Worm (Caenorhabditis elegans) whole organism, L1 larva: ENCODE data around the gene fbxa-67.

ENCODE experiments used
- aly-2 ChIP-seq: fragments of 150-350 bp; optimal IDR thresholded peaks from 2 replicates; lab custom pipeline; 2014; ENCODE audit warnings: missing biosample characterization, missing genetic modification characterization
- ces-1 ChIP-seq: fragments of 150-350 bp; optimal IDR thresholded peaks from 2 replicates; lab custom pipeline; 2014; ENCODE audit warnings: missing biosample characterization, missing genetic modification reagents, missing genetic modification characterization
- efl-1 ChIP-seq, 4 experiments: fragments of 150-350 bp; optimal IDR thresholded peaks in 3 of 4; peaks in 1 of 4; 1 replicate in 1 of 4; 2 replicates in 3 of 4; lab custom pipeline; 2014; ENCODE audit warnings: missing biosample characterization in 2 of 4, missing genetic modification characterization in 2 of 4, missing genetic modification reagents in 2 of 4
- egl-27 ChIP-seq, 2 experiments: fragments of 150-350 bp in 1 of 2; sonication (generic microtip); optimal IDR thresholded peaks; 3 replicates each; lab custom pipeline; 2017 to 2018; ENCODE audit warnings: missing biosample characterization in 2 of 2, missing genetic modification characterization in 2 of 2, missing genetic modification reagents in 2 of 2
- elt-3 ChIP-seq, 6 experiments: fragments of 150-350 bp in 1 of 6; sonication (generic microtip); optimal IDR thresholded peaks; 2 replicates each; lab custom pipeline; 2017 to 2018; ENCODE audit warnings: missing biosample characterization in 6 of 6, missing genetic modification characterization in 6 of 6, inconsistent platforms in 1 of 6
- lin-15B ChIP-seq: fragments of 150-350 bp; sonication (generic microtip); optimal IDR thresholded peaks from 3 replicates; lab custom pipeline; 2014; ENCODE audit warnings: missing biosample characterization, missing genetic modification characterization
- lir-3 ChIP-seq: sonication (generic microtip); optimal IDR thresholded peaks from 2 replicates; lab custom pipeline; 2016; ENCODE audit warnings: mild to moderate bottlenecking, missing genetic modification characterization, moderate library complexity, missing compliant biosample characterization; ENCODE audit not compliant: poor library complexity
- mep-1 ChIP-seq: fragments of 150-350 bp; optimal IDR thresholded peaks from 2 replicates; lab custom pipeline; 2014; ENCODE audit warnings: missing biosample characterization, missing genetic modification characterization
- nhr-237 ChIP-seq: fragments of 150-350 bp; optimal IDR thresholded peaks from 2 replicates; lab custom pipeline; 2014; ENCODE audit warnings: missing biosample characterization, missing genetic modification characterization
- snpc-4 ChIP-seq: fragments of 150-350 bp; optimal IDR thresholded peaks from 2 replicates; lab custom pipeline; 2014; ENCODE audit warnings: missing biosample characterization, missing genetic modification characterization
- swsn-7 ChIP-seq: sonication (generic microtip); optimal IDR thresholded peaks from 2 replicates; lab custom pipeline; 2016; ENCODE audit warnings: missing genetic modification characterization, missing compliant biosample characterization
- unc-130 ChIP-seq: fragments of 150-350 bp; optimal IDR thresholded peaks from 2 replicates; lab custom pipeline; 2017; ENCODE audit warnings: missing biosample characterization, missing genetic modification characterization, inconsistent platforms
- unc-62 ChIP-seq: fragments of 150-350 bp; optimal IDR thresholded peaks from 2 replicates; lab custom pipeline; 2014; ENCODE audit warnings: missing biosample characterization, missing genetic modification reagents, missing genetic modification characterization

DNA sequence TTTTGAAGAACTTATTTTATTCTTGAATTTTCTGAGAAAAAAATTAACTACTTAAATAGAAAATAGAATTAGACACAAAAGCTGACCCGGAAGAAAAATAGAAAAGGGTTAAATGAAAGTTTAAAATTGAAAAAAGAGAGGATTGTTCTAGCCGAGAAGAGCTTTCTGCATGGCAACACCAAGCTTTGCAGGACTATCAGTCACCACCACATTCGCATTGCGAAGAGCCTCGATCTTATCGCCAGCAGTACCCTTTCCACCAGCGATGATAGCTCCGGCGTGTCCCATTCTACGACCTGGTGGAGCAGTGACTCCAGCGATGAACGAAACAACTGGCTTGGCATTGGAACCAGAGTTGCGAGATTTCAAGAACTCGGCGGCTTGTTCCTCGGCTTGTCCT, 50.3 kb downstream of the fbxa-67 start:
- TF ChIP-seq efl-1 (optimal IDR thresholded peaks at IDR 0.05; lab: Kevin White, UChicago) = no peak
- no peak for TF ChIP-seq efl-1 (GFP tag; optimal IDR thresholded peaks at IDR 0.05 in 1 of 2; lab: Kevin White, UChicago)
- no peak for TF ChIP-seq egl-27 (tag; optimal IDR thresholded peaks at IDR 0.05; lab: Kevin White, UChicago)
- TF ChIP-seq elt-3 (tag; optimal IDR thresholded peaks at IDR 0.05; lab: Kevin White, UChicago) = no peak
- TF ChIP-seq nhr-237 = no peak
- no peak for TF ChIP-seq mep-1
- TF ChIP-seq lin-15B (tag; lab: Kevin White, UChicago) = no peak
- no peak for TF ChIP-seq ces-1 (GFP tag; lab: Kevin White, UChicago)
- no peak for TF ChIP-seq unc-62 (GFP tag; lab: Kevin White, UChicago)
- no peak for TF ChIP-seq aly-2 (tag; lab: Kevin White, UChicago)
- no peak for TF ChIP-seq swsn-7 (tag; lab: Kevin White, UChicago)
- no peak for TF ChIP-seq snpc-4 (tag; lab: Kevin White, UChicago)
- TF ChIP-seq lir-3 (tag; lab: Kevin White, UChicago) = no peak
- no peak for TF ChIP-seq unc-130 (tag; lab: Kevin White, UChicago)
